Fruit fly (Drosophila melanogaster) whole organism, embryonic: ENCODE measurements around the gene CG15012.

Source experiments
- Awh ChIP-seq: fragments of 200-800 bp; sonication (Bioruptor generic); IDR thresholded peaks from 2 replicates; pipeline ENCODE4, ENCODE4 v1.3.6; 2022; ENCODE audit warnings: missing biosample characterization, missing genetic modification characterization
- CG10366 ChIP-seq: fragments of 200-800 bp; sonication (Bioruptor generic); IDR thresholded peaks from 2 replicates; pipeline ENCODE4 v1.3.6; 2022; ENCODE audit warnings: missing biosample characterization, missing genetic modification characterization
- CG12104 ChIP-seq: fragments of 200-800 bp; sonication (Bioruptor generic); optimal IDR thresholded peaks from 3 replicates; lab custom pipeline; 2016; ENCODE audit warnings: missing biosample characterization, missing genetic modification characterization
- CG12659 ChIP-seq: fragments of 200-800 bp; sonication (Bioruptor generic); optimal IDR thresholded peaks from 3 replicates; lab custom pipeline; 2017; ENCODE audit warnings: mild to moderate bottlenecking, missing biosample characterization, missing genetic modification reagents, missing genetic modification characterization
- CG13287 ChIP-seq: fragments of 200-800 bp; sonication (Bioruptor generic); IDR thresholded peaks from 2 replicates; pipeline ENCODE4 v1.3.6; 2022; ENCODE audit warnings: missing biosample characterization, missing genetic modification characterization; ENCODE audit not compliant: partially characterized antibody
- CG13624 ChIP-seq: fragments of 200-800 bp; sonication (Bioruptor generic); optimal IDR thresholded peaks from 2 replicates; lab custom pipeline; 2016; ENCODE audit warnings: missing biosample characterization, missing genetic modification characterization
- CG15269 ChIP-seq: fragments of 200-800 bp; sonication (Bioruptor generic); optimal IDR thresholded peaks from 2 replicates; lab custom pipeline; 2018; ENCODE audit warnings: missing biosample characterization, mild to moderate bottlenecking, missing genetic modification characterization, moderate library complexity
- CG1647 ChIP-seq: fragments of 200-800 bp; sonication (Bioruptor generic); optimal IDR thresholded peaks from 3 replicates; lab custom pipeline; 2016; ENCODE audit warnings: missing biosample characterization, missing genetic modification characterization
- CG17328 ChIP-seq: fragments of 200-800 bp; sonication (Bioruptor generic); IDR thresholded peaks from 2 replicates; pipeline ENCODE4 v1.3.6; 2022; ENCODE audit warnings: missing biosample characterization, missing genetic modification characterization
- CG17829 ChIP-seq: fragments of 200-800 bp; optimal IDR thresholded peaks from 2 replicates; lab custom pipeline; 2019; ENCODE audit warnings: missing biosample characterization, mild to moderate bottlenecking, missing genetic modification characterization, moderate library complexity
- CG18764 ChIP-seq: fragments of 200-800 bp; sonication (Bioruptor generic); optimal IDR thresholded peaks from 3 replicates; lab custom pipeline; 2016; ENCODE audit warnings: missing biosample characterization, missing genetic modification characterization
- CG2120 ChIP-seq: fragments of 200-800 bp; sonication (Bioruptor generic); optimal IDR thresholded peaks from 3 replicates; lab custom pipeline; 2016; ENCODE audit warnings: missing biosample characterization, missing genetic modification characterization
- CG3281 ChIP-seq: fragments of 200-800 bp; sonication (Bioruptor generic); optimal IDR thresholded peaks from 3 replicates; lab custom pipeline; 2017; ENCODE audit warnings: missing biosample characterization, mild to moderate bottlenecking, missing genetic modification characterization
- CG34376 ChIP-seq: fragments of 200-800 bp; sonication (Bioruptor generic); optimal IDR thresholded peaks from 2 replicates; lab custom pipeline; 2018; ENCODE audit warnings: missing biosample characterization, mild to moderate bottlenecking, missing genetic modification characterization
- CG4360 ChIP-seq: fragments of 200-800 bp; sonication (Bioruptor generic); IDR thresholded peaks from 2 replicates; pipeline ENCODE4 v1.3.6; 2022; ENCODE audit warnings: missing biosample characterization, missing genetic modification characterization
- CG43689 ChIP-seq: fragments of 200-800 bp; sonication (Bioruptor generic); IDR thresholded peaks from 2 replicates; pipeline ENCODE4 v1.3.6; 2022; ENCODE audit warnings: missing biosample characterization, missing genetic modification characterization
- CG6689 ChIP-seq: fragments of 200-800 bp; sonication (Bioruptor generic); IDR thresholded peaks from 2 replicates; pipeline ENCODE4 v1.3.6; 2022; ENCODE audit warnings: missing biosample characterization, missing genetic modification characterization
- CG7745 ChIP-seq: fragments of 200-800 bp; sonication (Bioruptor generic); optimal IDR thresholded peaks from 2 replicates; lab custom pipeline; 2018; ENCODE audit warnings: missing biosample characterization, mild to moderate bottlenecking, missing genetic modification characterization, moderate library complexity
- CG8089 ChIP-seq: fragments of 200-800 bp; sonication (Bioruptor generic); optimal IDR thresholded peaks from 3 replicates; lab custom pipeline; 2016; ENCODE audit warnings: missing biosample characterization, missing genetic modification characterization
- CG9797 ChIP-seq: fragments of 200-800 bp; sonication (Bioruptor generic); optimal IDR thresholded peaks from 3 replicates; lab custom pipeline; 2018; ENCODE audit warnings: missing biosample characterization, mild to moderate bottlenecking, missing genetic modification characterization
- D19B ChIP-seq: fragments of 200-800 bp; sonication (Bioruptor generic); optimal IDR thresholded peaks from 2 replicates; lab custom pipeline; 2017; ENCODE audit warnings: missing biosample characterization, mild to moderate bottlenecking, missing genetic modification characterization
- Dref ChIP-seq: fragments of 200-800 bp; sonication (Bioruptor generic); IDR thresholded peaks from 2 replicates; pipeline ENCODE4 v1.3.6; 2022; ENCODE audit warnings: missing biosample characterization, missing genetic modification characterization
- Drgx ChIP-seq: fragments of 200-800 bp; sonication (Bioruptor generic); IDR thresholded peaks from 2 replicates; pipeline ENCODE4 v1.3.6; 2022; ENCODE audit warnings: missing biosample characterization, missing genetic modification characterization
- Eip74EF ChIP-seq, 2 experiments: fragments of 200-800 bp in 1 of 2; fragments of >200 bp in 1 of 2; sonication (Bioruptor generic) in 1 of 2; optimal IDR thresholded peaks; 2 replicates each; lab custom pipeline; 2017 to 2019; ENCODE audit warnings: missing biosample characterization in 2 of 2, missing genetic modification characterization in 2 of 2, mild to moderate bottlenecking in 1 of 2, moderate library complexity in 1 of 2
- GATAe ChIP-seq: fragments of 200-800 bp; sonication (Bioruptor generic); conservative IDR thresholded peaks from 2 replicates; pipeline ENCODE4 v1.3.6; 2022; ENCODE audit warnings: missing biosample characterization, missing genetic modification characterization
- Hand ChIP-seq: fragments of 200-800 bp; sonication (Bioruptor generic); optimal IDR thresholded peaks from 2 replicates; lab custom pipeline; 2017; ENCODE audit warnings: mild to moderate bottlenecking, missing biosample characterization, missing genetic modification reagents, missing genetic modification characterization
- Med ChIP-seq: fragments of 200-800 bp; sonication (Bioruptor generic); peaks from one replicate; lab custom pipeline; 2016; ENCODE audit warnings: missing biosample characterization, missing genetic modification characterization, mild to moderate bottlenecking, inconsistent platforms, moderate library complexity
- NC2α ChIP-seq: fragments of 200-800 bp; sonication (Bioruptor generic); optimal IDR thresholded peaks from 2 replicates; lab custom pipeline; 2016; ENCODE audit warnings: missing biosample characterization, missing genetic modification characterization
- NfI ChIP-seq: fragments of 200-800 bp; sonication (Bioruptor generic); optimal IDR thresholded peaks from 3 replicates; lab custom pipeline; 2018; ENCODE audit warnings: missing biosample characterization, mild to moderate bottlenecking, missing genetic modification characterization, moderate library complexity
- PHDP ChIP-seq: fragments of 200-800 bp; sonication (Bioruptor generic); optimal IDR thresholded peaks from 3 replicates; lab custom pipeline; 2018; ENCODE audit warnings: missing biosample characterization, mild to moderate bottlenecking, missing genetic modification characterization, moderate library complexity
- Scr ChIP-seq: fragments of 200-800 bp; sonication (Bioruptor generic); IDR thresholded peaks from 2 replicates; pipeline ENCODE4 v1.3.6; 2022; ENCODE audit warnings: missing biosample characterization, missing genetic modification characterization; ENCODE audit not compliant: partially characterized antibody
- Sin3A ChIP-seq: fragments of >200 bp; optimal IDR thresholded peaks from 2 replicates; lab custom pipeline; 2018
- Six4 ChIP-seq: fragments of 200-800 bp; sonication (Bioruptor generic); optimal IDR thresholded peaks from 2 replicates; lab custom pipeline; 2016; ENCODE audit warnings: missing biosample characterization, missing genetic modification characterization
- Sry-β ChIP-seq: fragments of 200-800 bp; sonication (Bioruptor generic); optimal IDR thresholded peaks from 2 replicates; lab custom pipeline; 2018; ENCODE audit warnings: missing biosample characterization, mild to moderate bottlenecking, missing genetic modification characterization, moderate library complexity
- bcd ChIP-seq: fragments of 200-800 bp; sonication (Bioruptor generic); optimal IDR thresholded peaks from 2 replicates; lab custom pipeline; 2017; ENCODE audit warnings: missing biosample characterization, mild to moderate bottlenecking, missing genetic modification characterization
- cato ChIP-seq: fragments of 200-800 bp; sonication (Bioruptor generic); optimal IDR thresholded peaks from 2 replicates; lab custom pipeline; 2016; ENCODE audit warnings: missing biosample characterization, missing genetic modification characterization, borderline replicate concordance
- gsb ChIP-seq: fragments of 200-800 bp; sonication (Bioruptor generic); IDR thresholded peaks from 2 replicates; pipeline ENCODE4 v1.3.6; 2022; ENCODE audit warnings: missing biosample characterization, missing genetic modification characterization
- mam ChIP-seq: fragments of 200-800 bp; sonication (Bioruptor generic); optimal IDR thresholded peaks from 3 replicates; lab custom pipeline; 2016; ENCODE audit warnings: missing biosample characterization, missing genetic modification characterization
- nau ChIP-seq: fragments of 200-800 bp; sonication (Bioruptor generic); optimal IDR thresholded peaks from 3 replicates; lab custom pipeline; 2017; ENCODE audit warnings: missing biosample characterization, mild to moderate bottlenecking, missing genetic modification characterization, missing genetic modification reagents
- nmo ChIP-seq: fragments of 200-800 bp; sonication (Bioruptor generic); optimal IDR thresholded peaks from 2 replicates; lab custom pipeline; 2018; ENCODE audit warnings: missing biosample characterization, mild to moderate bottlenecking, missing genetic modification characterization, moderate library complexity
- p53 ChIP-seq: fragments of 200-800 bp; sonication (Bioruptor generic); optimal IDR thresholded peaks from 2 replicates; lab custom pipeline; 2016; ENCODE audit warnings: missing biosample characterization, missing genetic modification characterization
- sens ChIP-seq: fragments of 200-800 bp; sonication (Bioruptor generic); peaks from one replicate; lab custom pipeline; 2016; ENCODE audit warnings: missing biosample characterization, missing genetic modification characterization
- slp2 ChIP-seq: fragments of 200-800 bp; sonication (Bioruptor generic); optimal IDR thresholded peaks from 2 replicates; lab custom pipeline; 2016; ENCODE audit warnings: missing biosample characterization, missing genetic modification characterization
- stwl ChIP-seq: fragments of 200-800 bp; sonication (Bioruptor generic); optimal IDR thresholded peaks from 3 replicates; lab custom pipeline; 2018; ENCODE audit warnings: missing biosample characterization, mild to moderate bottlenecking, missing genetic modification characterization, moderate library complexity
- sug ChIP-seq: fragments of 200-800 bp; optimal IDR thresholded peaks from 2 replicates; lab custom pipeline; 2019; ENCODE audit warnings: missing biosample characterization, mild to moderate bottlenecking, missing genetic modification characterization, moderate library complexity
- z ChIP-seq: fragments of 200-800 bp; sonication (Bioruptor generic); IDR thresholded peaks from 3 replicates; pipeline ENCODE4 v1.3.6; 2022; ENCODE audit warnings: missing biosample characterization, missing genetic modification characterization
- zfh2 ChIP-seq: fragments of 200-800 bp; sonication (Bioruptor generic); optimal IDR thresholded peaks from 2 replicates; lab custom pipeline; 2016; ENCODE audit warnings: missing biosample characterization, missing genetic modification characterization

CG15012 gene

DNA sequence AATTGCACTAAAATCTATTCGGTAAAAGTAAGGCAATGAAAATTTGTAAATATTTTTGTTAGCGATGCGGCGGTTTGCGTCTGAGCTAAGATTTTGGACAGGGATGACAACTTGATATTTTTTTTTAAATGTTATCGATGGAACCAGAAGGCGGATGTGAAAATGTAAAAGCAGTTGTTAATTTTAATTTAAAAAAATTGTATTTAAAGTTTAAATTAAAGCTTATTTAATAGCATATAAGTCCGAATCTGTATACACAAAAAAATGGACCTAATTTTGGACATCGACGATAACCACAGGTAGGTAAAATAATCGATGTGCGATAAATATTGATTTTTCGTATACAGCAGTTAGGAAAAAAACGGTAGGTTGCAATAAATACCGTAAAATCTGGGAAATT lies 29.7 kb downstream of the CG15012 start, which contains the start of the genes CG11586 and VhaM9.7-a (continued):
- TF ChIP-seq CG10366 (GFP tag; lab: Robert Waterston, UW) (0 out of 2 replicates have a peak, but pooled peaks have one; percentile 8), PHDP (tag; lab: Kevin White, UChicago) (peak; percentile 15), sug (peak; percentile 15), CG34376 (GFP tag; lab: Kevin White, UChicago) (peak; percentile 31), CG17829 (peak; percentile 36), CG13624 (GFP tag; lab: Kevin White, UChicago) (peak; percentile 41), slp2 (no peak), CG18764 (peak; percentile 2), nmo (GFP tag; lab: Kevin White, UChicago) (peak; percentile 50), NfI (GFP tag; lab: Kevin White, UChicago) (no peak)
- TF ChIP-seq, all 482 proteins: peak for 117

DNA sequence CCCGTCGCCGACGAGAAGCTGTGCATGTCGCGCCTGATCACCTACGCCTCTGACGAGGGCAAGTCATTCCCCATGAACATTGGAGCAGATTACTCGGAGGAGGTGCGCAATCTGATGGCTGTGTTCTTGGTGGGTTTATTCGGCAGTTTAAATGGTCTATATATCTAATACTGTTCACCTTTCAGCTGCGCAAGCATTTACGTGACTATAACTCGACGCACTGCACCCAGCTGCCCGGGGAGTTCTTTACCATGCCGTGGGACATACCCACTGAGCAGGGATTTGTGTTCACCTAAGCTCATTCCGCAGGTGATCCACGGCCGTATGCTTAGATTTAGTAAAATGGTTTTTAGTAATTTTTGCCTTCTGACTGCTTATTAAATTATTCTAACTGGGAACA lies 30.9 kb downstream of the CG15012 start:
- TF ChIP-seq Med (GFP tag; lab: Kevin White, UChicago) (peak; percentile 50), Hand (GFP tag; lab: Kevin White, UChicago) (no peak), CG6689 (GFP tag; lab: Robert Waterston, UW) (no peak), sens (GFP tag; lab: Kevin White, UChicago) (peak; percentile 51), GATAe (GFP tag; lab: Robert Waterston, UW) (no peak)

DNA sequence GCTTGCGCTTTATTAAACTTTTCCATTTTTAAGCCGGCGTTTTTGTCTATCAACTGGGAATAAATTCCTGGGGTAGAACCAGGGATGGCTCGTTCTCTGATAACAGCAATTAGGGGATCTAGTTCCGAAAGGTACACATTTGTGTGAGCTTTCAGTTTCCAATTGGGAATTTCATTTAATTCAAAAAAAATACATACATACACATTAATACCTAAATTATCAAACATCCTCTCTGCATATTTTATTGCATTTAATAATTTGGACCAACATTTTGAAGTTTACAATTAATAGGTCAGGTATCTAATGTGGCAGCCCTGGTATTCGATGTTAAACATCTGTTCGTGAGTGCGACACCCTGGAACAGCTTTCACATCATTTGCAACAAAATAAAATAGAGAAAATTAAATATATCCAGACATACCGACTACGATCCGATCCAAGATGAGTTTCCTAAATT lies 32.9 kb downstream of the CG15012 start, which contains the start of the genes CG15011 and CG1309:
TSS of gene CG15011 (minus strand) at position 51 of the 457 bp plus-strand sequence.
TSS of gene CG1309 (plus strand) at position 329 of the 457 bp plus-strand sequence.
- peak; percentile 47; the same call in 1 of the 2 replicates for TF ChIP-seq Awh (GFP tag; lab: Robert Waterston, UW)
- peak; percentile 79 for TF ChIP-seq cato
- TF ChIP-seq CG12659 (GFP tag; lab: Kevin White, UChicago), result peak; percentile 84
- peak; percentile 91 for TF ChIP-seq mam (GFP tag; lab: Kevin White, UChicago)
- no peak for TF ChIP-seq CG7745 (tag; lab: Kevin White, UChicago)
- peak; percentile 75 for TF ChIP-seq Drgx (GFP tag; lab: Robert Waterston, UW)
- TF ChIP-seq bcd, result peak; percentile 80
- TF ChIP-seq NC2α (GFP tag; lab: Kevin White, UChicago), result peak; percentile 67
- TF ChIP-seq CG15269 (tag; lab: Kevin White, UChicago), result peak; percentile 84
- TF ChIP-seq CG9797, result peak; percentile 32
- TF ChIP-seq Eip74EF (GFP tag; optimal IDR thresholded peaks at IDR 0.05; lab: Kevin White, UChicago), result peak in 1 of 2 experiments; percentile 53
- peak; percentile 67 for TF ChIP-seq Sry-β (GFP tag; lab: Kevin White, UChicago)
- no peak for TF ChIP-seq Dref (GFP tag; lab: Robert Waterston, UW)
- peak; percentile 71 for TF ChIP-seq Sin3A (lab: Kevin White, UChicago)
- TF ChIP-seq NfI (GFP tag; lab: Kevin White, UChicago), result peak; percentile 78
- TF ChIP-seq CG43689 (GFP tag; lab: Robert Waterston, UW), result 0 out of 2 replicates have a peak, but pooled peaks have one; percentile 29
- TF ChIP-seq z (GFP tag; lab: Robert Waterston, UW), result no peak
- TF ChIP-seq CG3281 (GFP tag; lab: Kevin White, UChicago), result peak; percentile 99
- TF ChIP-seq gsb (GFP tag; lab: Robert Waterston, UW), result no peak; the same call in 1 of the 2 replicates
- TF ChIP-seq CG8089 (GFP tag; lab: Kevin White, UChicago), result peak; percentile 71
- TF ChIP-seq CG13287 (GFP tag; lab: Robert Waterston, UW), result peak; percentile 64; the same call in 1 of the 2 replicates
- TF ChIP-seq CG13624 (GFP tag; lab: Kevin White, UChicago), result peak; percentile 88
- peak; percentile 81 for TF ChIP-seq CG1647 (GFP tag; lab: Kevin White, UChicago)
- TF ChIP-seq D19B (GFP tag; lab: Kevin White, UChicago), result peak; percentile 59
- TF ChIP-seq stwl, result peak; percentile 79
- peak; percentile 55 for TF ChIP-seq Scr (GFP tag; lab: Robert Waterston, UW)
- peak; percentile 94 for TF ChIP-seq CG2120
- peak; percentile 67 for TF ChIP-seq CG12104 (GFP tag; lab: Kevin White, UChicago)
- TF ChIP-seq zfh2 (GFP tag; lab: Kevin White, UChicago), result peak; percentile 86
- TF ChIP-seq Six4 (GFP tag; lab: Kevin White, UChicago), result peak; percentile 79
- TF ChIP-seq CG4360 (GFP tag; lab: Robert Waterston, UW), result no peak
- TF ChIP-seq nau (GFP tag; lab: Kevin White, UChicago), result no peak
- TF ChIP-seq p53, result peak; percentile 53
- peak; percentile 77 for TF ChIP-seq CG17328
